Fruit fly (Drosophila melanogaster) Kc167 (cell line): ENCODE data around the gene CG43373.
"Not testable (repeated sequence)": the region's sequence is repeated elsewhere in the genome, so short reads cannot be mapped to it uniquely, and the experiment has no call there.

Experiments used
- Myc ChIP-seq: fragments of >200 bp; optimal IDR thresholded peaks from 2 replicates; lab custom pipeline; 2017; ENCODE audit warnings: missing external identifiers
- insv ChIP-seq: fragments of >200 bp; optimal IDR thresholded peaks from 3 replicates; lab custom pipeline; 2018; ENCODE audit warnings: missing external identifiers
- ttk ChIP-seq: sonication (Bioruptor generic); optimal IDR thresholded peaks from 2 replicates; lab custom pipeline; 2017; ENCODE audit warnings: missing external identifiers

DNA sequence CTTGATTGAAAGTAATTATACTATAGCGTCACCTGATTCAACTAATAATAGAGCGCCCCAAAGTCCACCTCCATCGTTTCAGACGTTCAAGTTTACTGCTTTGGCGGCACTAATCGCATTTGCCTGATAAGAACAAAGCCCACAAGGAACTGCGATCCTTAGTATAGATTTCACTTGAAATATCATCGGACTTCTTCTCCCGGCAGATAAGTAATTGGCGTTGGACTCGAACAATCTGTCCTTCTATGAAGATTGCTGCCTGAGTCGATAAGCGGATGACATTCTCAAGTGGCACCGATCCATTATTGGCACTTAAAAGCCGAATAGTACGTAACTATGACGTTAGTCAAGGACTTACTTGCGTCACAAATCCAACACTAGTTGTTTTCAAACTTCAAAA is 30.1 kb upstream of the CG43373 start, which contains the start of gene Mipp1:
- not testable (repeated sequence) for TF ChIP-seq ttk, insv, Myc (lab: Kevin White, UChicago)
